Fruit fly (Drosophila melanogaster): ENCODE data around the gene Grp170.

Grp170 gene

dm6 chrX:2298708-2299370, 24.0 kb upstream of the Grp170 start (continued):
- TF ChIP-seq HLH4C (GFP tag; IDR thresholded peaks at IDR 0.05; ENCODE audit: partially characterized antibody) (no peak), tap (tag; optimal IDR thresholded peaks at IDR 0.05) (peak; percentile 84), salm (tag; optimal IDR thresholded peaks at IDR 0.05) (peak; percentile 78), MTF-1 (GFP tag; optimal IDR thresholded peaks at IDR 0.05; ENCODE audit: borderline replicate concordance) (peak; percentile 66), unc-4 (GFP tag; IDR thresholded peaks at IDR 0.05; ENCODE audit: partially characterized antibody) (no peak), twi (tag; optimal IDR thresholded peaks at IDR 0.05) (peak; percentile 78), B-H1 (GFP tag; IDR thresholded peaks at IDR 0.05) (peak; percentile 60; the same call in 2 of the 3 replicates), CHES-1-like (GFP tag; optimal IDR thresholded peaks at IDR 0.05) (peak; percentile 43), sqz (GFP tag; optimal IDR thresholded peaks at IDR 0.05) (peak; percentile 52), ac (GFP tag; optimal IDR thresholded peaks at IDR 0.05) (peak; percentile 67), CG11696 (GFP tag; IDR thresholded peaks at IDR 0.05) (peak; percentile 26; the same call in 1 of the 2 replicates), CG15269 (tag; optimal IDR thresholded peaks at IDR 0.05) (peak; percentile 76), sens (GFP tag) (peak; percentile 99), NC2β (GFP tag; optimal IDR thresholded peaks at IDR 0.05) (peak; percentile 84), maf-S (GFP tag; optimal IDR thresholded peaks at IDR 0.05) (peak; percentile 70), CG11398 (GFP tag; optimal IDR thresholded peaks at IDR 0.05) (peak; percentile 71), CG32767 (GFP tag; IDR thresholded peaks at IDR 0.05) (peak; percentile 83), mld (GFP tag; IDR thresholded peaks at IDR 0.05; ENCODE audit: partially characterized antibody) (no peak), Oli (tag; optimal IDR thresholded peaks at IDR 0.05) (peak; percentile 75), CG9817 (tag; optimal IDR thresholded peaks at IDR 0.05) (peak; percentile 19), Hr3 (GFP tag; optimal IDR thresholded peaks at IDR 0.05) (peak; percentile 57), CG7839 (tag; optimal IDR thresholded peaks at IDR 0.05) (peak; percentile 80), CG9797 (GFP tag; optimal IDR thresholded peaks at IDR 0.05) (peak; percentile 6), BEAF-32 (GFP tag; optimal IDR thresholded peaks at IDR 0.05) (no peak), dmrt99B (tag; optimal IDR thresholded peaks at IDR 0.05) (peak; percentile 87), dm (GFP tag; optimal IDR thresholded peaks at IDR 0.05) (peak; percentile 61), Dfd (GFP tag; optimal IDR thresholded peaks at IDR 0.05) (no peak), CG12942 (GFP tag; optimal IDR thresholded peaks at IDR 0.05) (peak; percentile 71), Bgb (GFP tag; IDR thresholded peaks at IDR 0.05; ENCODE audit: partially characterized antibody) (no peak), dan (GFP tag; IDR thresholded peaks at IDR 0.05) (no peak), eve (GFP tag; optimal IDR thresholded peaks at IDR 0.05) (peak; percentile 54 to 95), hth (optimal IDR thresholded peaks at IDR 0.05) (no peak), CG18764 (GFP tag; optimal IDR thresholded peaks at IDR 0.05) (peak; percentile 66), Stat92E (GFP tag; optimal IDR thresholded peaks at IDR 0.05) (peak in 1 of 3 experiments; percentile 91), psq (GFP tag; optimal IDR thresholded peaks at IDR 0.05) (peak; percentile 40), bbx (GFP tag; IDR thresholded peaks at IDR 0.05; ENCODE audit: partially characterized antibody) (no peak), D19B (GFP tag; optimal IDR thresholded peaks at IDR 0.05) (no peak), org-1 (GFP tag; optimal IDR thresholded peaks at IDR 0.05) (peak; percentile 80), TFAM (GFP tag; optimal IDR thresholded peaks at IDR 0.05) (peak; percentile 58), CG7928 (GFP tag; optimal IDR thresholded peaks at IDR 0.05) (no peak), disco-r (GFP tag; optimal IDR thresholded peaks at IDR 0.05) (peak; percentile 53), CG6175 (GFP tag; IDR thresholded peaks at IDR 0.05) (no peak), Ssrp (tag; optimal IDR thresholded peaks at IDR 0.05) (peak; percentile 82), Spps (tag; optimal IDR thresholded peaks at IDR 0.05) (peak; percentile 85), sc (optimal IDR thresholded peaks at IDR 0.05) (no peak), sc (GFP tag; optimal IDR thresholded peaks at IDR 0.05) (peak; percentile 75), CG34422 (GFP tag; IDR thresholded peaks at IDR 0.05) (peak; percentile 83), E2f1 (GFP tag; IDR thresholded peaks at IDR 0.05) (peak; percentile 72), br (optimal IDR thresholded peaks at IDR 0.05) (no peak), CG30403 (GFP tag; optimal IDR thresholded peaks at IDR 0.05) (peak; percentile 78)

All from whole organism, embryonic.